Comparison of ENCODE assay signal across 1 fruit fly cellular context in genomic region chr3R:20835531-20835930, dm6.
A peak's percentile ranks its signal among the peaks of the same experiment; 100 is the strongest.
TF ChIP-seq lines count a peak whose summit lies in the region.

No protein-coding gene starts in this region.

TF ChIP-seq in whole organism, prepupa, 60 proteins besides CTCF, POLR2A, EP300 and RAD21 (continued from another document):
- TF ChIP-seq fd85E (GFP tag; optimal IDR thresholded peaks at IDR 0.05; lab: Kevin White, UChicago) (no peak), CG32006 (GFP tag; optimal IDR thresholded peaks at IDR 0.05; lab: Kevin White, UChicago) (peak; percentile 13)
TF ChIP-seq in whole organism, prepupa: peak in this region for 15.
